Fruit fly (Drosophila melanogaster) whole organism, pupa: ENCODE measurements around the gene Spec2.

Source experiments
- CG10348 ChIP-seq: fragments of 200-800 bp; sonication (Bioruptor generic); IDR thresholded peaks from 2 replicates; pipeline ENCODE4 v1.3.6; 2022; ENCODE audit warnings: missing biosample characterization, missing genetic modification characterization
- CG12605 ChIP-seq: fragments of 200-800 bp; sonication (Bioruptor generic); IDR thresholded peaks from 2 replicates; pipeline ENCODE4 v1.3.6; 2022; ENCODE audit warnings: missing biosample characterization, missing genetic modification characterization
- CG13204 ChIP-seq: fragments of 200-800 bp; sonication (Bioruptor generic); optimal IDR thresholded peaks from 2 replicates; lab custom pipeline; 2018; ENCODE audit warnings: missing biosample characterization, mild to moderate bottlenecking, missing genetic modification characterization, moderate library complexity
- CG14655 ChIP-seq: fragments of 200-800 bp; sonication (Bioruptor generic); optimal IDR thresholded peaks from 3 replicates; lab custom pipeline; 2017; ENCODE audit warnings: mild to moderate bottlenecking, missing biosample characterization, missing genetic modification reagents, missing genetic modification characterization
- CG15710 ChIP-seq: fragments of 200-800 bp; sonication (Bioruptor generic); optimal IDR thresholded peaks from 2 replicates; lab custom pipeline; 2018; ENCODE audit warnings: missing biosample characterization, mild to moderate bottlenecking, missing genetic modification characterization, moderate library complexity
- CG17806 ChIP-seq: fragments of 200-800 bp; sonication (Bioruptor generic); optimal IDR thresholded peaks from 2 replicates; lab custom pipeline; 2018; ENCODE audit warnings: missing biosample characterization, mild to moderate bottlenecking, missing genetic modification characterization, moderate library complexity
- CG32121 ChIP-seq: fragments of 200-800 bp; sonication (Bioruptor generic); IDR thresholded peaks from 2 replicates; pipeline ENCODE4 v1.3.6; 2022; ENCODE audit warnings: missing biosample characterization, missing genetic modification characterization
- CG34367 ChIP-seq: fragments of 200-800 bp; sonication (Bioruptor generic); optimal IDR thresholded peaks from 2 replicates; lab custom pipeline; 2018; ENCODE audit warnings: missing biosample characterization, mild to moderate bottlenecking, missing genetic modification characterization
- CG4496 ChIP-seq: fragments of 200-800 bp; sonication (Bioruptor generic); IDR thresholded peaks from 3 replicates; pipeline ENCODE4 v1.3.6; 2022; ENCODE audit warnings: missing biosample characterization, missing genetic modification characterization
- CG8159 ChIP-seq: fragments of 200-800 bp; sonication (Bioruptor generic); optimal IDR thresholded peaks from 3 replicates; lab custom pipeline; 2018; ENCODE audit warnings: missing biosample characterization, mild to moderate bottlenecking, missing genetic modification characterization, moderate library complexity
- CG8301 ChIP-seq: fragments of 200-800 bp; sonication (Bioruptor generic); optimal IDR thresholded peaks from 2 replicates; lab custom pipeline; 2018; ENCODE audit warnings: missing biosample characterization, mild to moderate bottlenecking, missing genetic modification characterization
- CG9948 ChIP-seq: fragments of 200-800 bp; sonication (Bioruptor generic); optimal IDR thresholded peaks from 2 replicates; lab custom pipeline; 2018; ENCODE audit warnings: missing biosample characterization, mild to moderate bottlenecking, missing genetic modification characterization, moderate library complexity
- D1 ChIP-seq: fragments of 200-800 bp; sonication (Bioruptor generic); optimal IDR thresholded peaks from 2 replicates; lab custom pipeline; 2018; ENCODE audit warnings: missing biosample characterization, mild to moderate bottlenecking, missing genetic modification characterization, moderate library complexity
- EcR ChIP-seq: fragments of 200-800 bp; sonication (Bioruptor generic); optimal IDR thresholded peaks from 3 replicates; lab custom pipeline; 2019; ENCODE audit warnings: missing biosample characterization, missing genetic modification characterization, mild to moderate bottlenecking, moderate library complexity, missing genetic modification reagents
- Ets98B ChIP-seq: fragments of 200-800 bp; sonication (Bioruptor generic); IDR thresholded peaks from 2 replicates; pipeline ENCODE4 v1.3.6; 2022; ENCODE audit warnings: missing biosample characterization, missing genetic modification characterization
- Pif1A ChIP-seq: fragments of 200-800 bp; sonication (Bioruptor generic); optimal IDR thresholded peaks from 3 replicates; lab custom pipeline; 2016; ENCODE audit warnings: missing biosample characterization, missing genetic modification characterization
- Pif1B ChIP-seq: fragments of 200-800 bp; sonication (Bioruptor generic); optimal IDR thresholded peaks from 3 replicates; lab custom pipeline; 2016; ENCODE audit warnings: missing biosample characterization, missing genetic modification characterization
- Snoo ChIP-seq: fragments of 200-800 bp; sonication (Bioruptor generic); optimal IDR thresholded peaks from 3 replicates; lab custom pipeline; 2017; ENCODE audit warnings: missing biosample characterization, mild to moderate bottlenecking, missing genetic modification characterization, inconsistent platforms
- fd96Ca ChIP-seq: fragments of 200-800 bp; sonication (Bioruptor generic); IDR thresholded peaks from 3 replicates; pipeline ENCODE4 v1.3.6; 2022; ENCODE audit warnings: missing biosample characterization, missing genetic modification characterization
- gl ChIP-seq: fragments of 200-800 bp; sonication (Bioruptor generic); optimal IDR thresholded peaks from 2 replicates; lab custom pipeline; 2018; ENCODE audit warnings: missing biosample characterization, mild to moderate bottlenecking, missing genetic modification characterization
- rn ChIP-seq: fragments of 200-800 bp; sonication (Bioruptor generic); IDR thresholded peaks from 2 replicates; pipeline ENCODE4 v1.3.6; 2022; ENCODE audit warnings: missing biosample characterization, missing genetic modification characterization

The Spec2 gene

dm6 chr3R:5670660-5671264 is 46.8 kb upstream of the Spec2 start:
- no peak for TF ChIP-seq EcR (GFP tag; lab: Kevin White, UChicago)
- no peak for TF ChIP-seq Pif1A (GFP tag; lab: Kevin White, UChicago)
- TF ChIP-seq CG34367 (tag; lab: Kevin White, UChicago), result no peak
- TF ChIP-seq Snoo (tag; lab: Kevin White, UChicago), result no peak
- TF ChIP-seq D1 (tag; lab: Kevin White, UChicago), result no peak
- no peak for TF ChIP-seq CG8301
- TF ChIP-seq CG15710 (tag; lab: Kevin White, UChicago), result peak; percentile 24
- TF ChIP-seq CG8159 (tag; lab: Kevin White, UChicago), result peak; percentile 18
- no peak for TF ChIP-seq Ets98B (GFP tag; lab: Robert Waterston, UW)
- peak; percentile 30 for TF ChIP-seq gl (tag; lab: Kevin White, UChicago)
- no peak for TF ChIP-seq CG12605
- no peak for TF ChIP-seq Pif1B (GFP tag; lab: Kevin White, UChicago)
- TF ChIP-seq CG17806 (tag; lab: Kevin White, UChicago), result peak; percentile 0
- TF ChIP-seq rn (GFP tag; lab: Robert Waterston, UW), result no peak
- TF ChIP-seq CG9948 (tag; lab: Kevin White, UChicago), result no peak
- TF ChIP-seq fd96Ca (GFP tag; lab: Robert Waterston, UW), result no peak
- no peak for TF ChIP-seq CG10348 (GFP tag; lab: Robert Waterston, UW)
- no peak for TF ChIP-seq CG4496 (GFP tag; lab: Robert Waterston, UW)
- TF ChIP-seq CG14655 (GFP tag; lab: Kevin White, UChicago), result peak; percentile 33
- TF ChIP-seq CG13204, result no peak

DNA sequence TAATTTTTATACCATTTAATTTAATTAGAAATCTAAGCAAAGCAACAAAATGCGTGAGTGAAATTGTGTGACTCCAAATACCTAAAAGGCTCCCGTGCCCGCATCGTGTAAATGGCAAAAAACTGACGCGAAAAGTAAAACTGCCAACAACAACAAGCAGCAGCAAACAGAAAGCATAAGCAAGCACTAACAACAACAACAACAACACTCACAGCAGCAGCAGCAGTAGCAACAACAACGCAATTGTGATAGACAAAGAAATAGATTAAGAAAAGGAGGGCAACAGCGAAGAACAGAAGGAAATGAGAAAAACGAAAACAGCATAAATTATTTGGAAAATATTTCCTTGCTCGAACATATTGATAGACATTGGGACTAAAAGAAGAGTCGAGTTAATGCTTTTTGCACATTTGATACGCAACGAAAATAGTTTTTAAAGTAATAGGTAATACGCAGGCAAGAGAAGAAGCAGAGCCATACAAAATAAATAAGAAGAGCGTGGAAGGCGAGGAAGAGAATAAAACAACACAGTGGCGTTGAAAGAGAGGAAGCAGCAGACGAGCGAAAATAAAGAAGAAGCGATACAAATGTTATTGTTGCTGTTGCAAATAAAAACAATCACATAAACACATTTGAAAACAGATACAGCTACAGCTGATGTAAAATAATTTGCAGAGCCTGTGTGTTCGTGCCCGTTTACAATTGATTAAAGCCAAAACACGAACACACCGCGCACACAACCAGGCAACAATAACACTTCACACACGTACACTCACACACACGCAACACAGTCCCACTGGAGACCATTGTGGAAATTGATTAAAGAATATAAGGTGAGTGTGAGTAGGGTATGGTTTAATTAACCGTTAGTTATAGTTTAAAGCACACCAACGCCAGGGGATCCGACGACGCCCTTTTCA is 46.1 kb upstream of the Spec2 start:
- no peak for TF ChIP-seq CG8159 (tag; lab: Kevin White, UChicago)
- TF ChIP-seq gl (tag; lab: Kevin White, UChicago), result no peak
- no peak for TF ChIP-seq CG15710 (tag; lab: Kevin White, UChicago)
- TF ChIP-seq CG4496 (GFP tag; lab: Robert Waterston, UW), result no peak
- TF ChIP-seq fd96Ca (GFP tag; lab: Robert Waterston, UW), result no peak
- no peak for TF ChIP-seq Ets98B (GFP tag; lab: Robert Waterston, UW)
- no peak for TF ChIP-seq Pif1B (GFP tag; lab: Kevin White, UChicago)

DNA sequence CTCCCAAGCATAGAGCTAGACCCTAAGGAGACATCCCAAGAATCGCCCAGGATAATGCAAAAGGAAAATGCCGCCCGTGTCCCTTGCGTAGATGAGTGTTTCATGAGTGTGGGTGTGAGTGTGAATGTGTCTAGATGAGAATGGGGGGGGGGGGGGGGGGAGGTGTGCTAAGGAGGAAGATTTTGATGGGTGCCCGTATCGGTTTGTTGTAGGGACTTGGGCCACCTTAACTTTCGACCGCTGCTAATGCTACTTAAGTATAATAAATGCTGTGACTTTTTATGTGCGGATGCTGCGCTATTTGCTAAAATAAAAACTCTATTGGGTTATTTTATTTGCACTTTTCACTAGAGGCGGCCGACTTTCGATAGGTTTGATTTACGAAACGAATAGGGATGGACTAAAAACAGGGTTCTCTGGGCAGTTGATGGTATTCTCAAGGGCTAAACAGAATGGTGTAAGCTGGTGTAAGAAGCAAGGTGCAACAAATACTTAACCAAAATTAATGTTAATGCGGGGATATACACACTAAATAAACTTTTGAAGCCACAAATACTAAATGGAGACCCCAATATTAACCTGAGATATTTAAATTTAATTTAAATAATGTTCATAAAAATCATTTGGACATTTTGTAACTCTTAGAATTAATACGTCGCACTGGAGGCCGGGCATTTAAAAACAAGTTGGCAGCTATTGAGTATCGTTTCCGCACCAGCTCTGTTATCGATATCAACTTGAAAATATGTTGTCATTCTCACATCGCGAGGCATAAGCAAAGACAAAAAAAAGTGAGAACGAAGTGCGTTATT is 45.2 kb upstream of the Spec2 start, which contains the start of the genes Xe7 and Atg17:
Xe7 (minus strand) TSS at position 407 of the 812 bp plus-strand sequence.
Atg17 (plus strand) TSS at position 786 of the 812 bp plus-strand sequence.
- TF ChIP-seq CG4496 (GFP tag; lab: Robert Waterston, UW) (peak; percentile 90), Snoo (tag; lab: Kevin White, UChicago) (peak; percentile 89), Ets98B (GFP tag; lab: Robert Waterston, UW) (peak; percentile 85), fd96Ca (GFP tag; lab: Robert Waterston, UW) (peak; percentile 93), CG14655 (GFP tag; lab: Kevin White, UChicago) (no peak), rn (GFP tag; lab: Robert Waterston, UW) (peak; percentile 83), CG34367 (tag; lab: Kevin White, UChicago) (peak; percentile 80), CG12605 (peak; percentile 60), Pif1B (GFP tag; lab: Kevin White, UChicago) (peak; percentile 83), CG32121 (GFP tag; lab: Robert Waterston, UW) (peak; percentile 88), CG9948 (tag; lab: Kevin White, UChicago) (peak; percentile 89), CG17806 (tag; lab: Kevin White, UChicago) (peak; percentile 86), CG8301 (peak; percentile 86), CG13204 (no peak), CG15710 (tag; lab: Kevin White, UChicago) (peak; percentile 92), EcR (GFP tag; lab: Kevin White, UChicago) (no peak), CG10348 (GFP tag; lab: Robert Waterston, UW) (peak; percentile 79; the same call in 1 of the 2 replicates), CG8159 (tag; lab: Kevin White, UChicago) (peak; percentile 88), D1 (tag; lab: Kevin White, UChicago) (no peak), gl (tag; lab: Kevin White, UChicago) (peak; percentile 39), Pif1A (GFP tag; lab: Kevin White, UChicago) (peak; percentile 87)

dm6 chr3R:5660198-5660893 is 36.4 kb upstream of the Spec2 start, which contains the start of gene Wdr33:
Gene Wdr33 (plus strand): TSS chr3R:5660635.
- TF ChIP-seq CG9948 (tag; lab: Kevin White, UChicago) (peak; percentile 45), gl (tag; lab: Kevin White, UChicago) (no peak), Pif1A (GFP tag; lab: Kevin White, UChicago) (no peak), CG10348 (GFP tag; lab: Robert Waterston, UW) (no peak), Snoo (tag; lab: Kevin White, UChicago) (peak; percentile 33), CG4496 (GFP tag; lab: Robert Waterston, UW) (peak; percentile 47; the same call in 2 of the 3 replicates), CG13204 (no peak), CG8301 (no peak), CG12605 (no peak), CG14655 (GFP tag; lab: Kevin White, UChicago) (no peak), EcR (GFP tag; lab: Kevin White, UChicago) (no peak), CG32121 (GFP tag; lab: Robert Waterston, UW) (no peak), CG17806 (tag; lab: Kevin White, UChicago) (peak; percentile 20), Ets98B (GFP tag; lab: Robert Waterston, UW) (0 out of 2 replicates have a peak, but pooled peaks have one; percentile 6), D1 (tag; lab: Kevin White, UChicago) (no peak), rn (GFP tag; lab: Robert Waterston, UW) (no peak), fd96Ca (GFP tag; lab: Robert Waterston, UW) (no peak), CG34367 (tag; lab: Kevin White, UChicago) (no peak), CG8159 (tag; lab: Kevin White, UChicago) (peak; percentile 37), CG15710 (tag; lab: Kevin White, UChicago) (peak; percentile 22), Pif1B (GFP tag; lab: Kevin White, UChicago) (no peak)
